Worm (Caenorhabditis elegans): ENCODE results near the gene F45E12.6.

F45E12.6 gene

DNA sequence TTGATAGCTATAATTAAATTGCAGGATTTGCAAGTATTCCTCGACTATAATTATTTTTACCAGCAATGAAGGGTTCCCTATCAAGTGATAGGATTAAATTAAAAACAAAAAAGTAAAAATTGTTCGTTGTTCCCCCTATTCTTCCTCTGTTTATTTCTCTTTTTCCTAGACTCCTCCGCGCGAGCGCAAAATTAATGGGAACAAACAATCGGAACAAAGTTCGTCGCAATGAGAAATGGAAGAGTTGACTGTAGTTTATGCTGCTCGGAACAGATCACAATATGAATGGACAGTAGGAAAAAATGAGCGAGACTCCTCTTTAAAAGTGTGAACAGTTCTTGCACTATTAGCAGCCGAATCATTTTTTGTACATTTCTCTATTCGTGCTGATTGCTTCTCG is 26.7 kb upstream of the F45E12.6 start:
- TF ChIP-seq nhr-11 (tag; optimal IDR thresholded peaks at IDR 0.05) (no peak), sma-3 (GFP tag; optimal IDR thresholded peaks at IDR 0.05) (no peak), lin-39 (tag; optimal IDR thresholded peaks at IDR 0.05) (no peak), mdl-1 (tag; optimal IDR thresholded peaks at IDR 0.05) (no peak), ztf-1 (GFP tag; conservative IDR thresholded peaks at IDR 0.05) (no peak), ZK546.5 (tag; optimal IDR thresholded peaks at IDR 0.05) (no peak), nhr-23 (tag; optimal IDR thresholded peaks at IDR 0.05) (no peak), lsy-2 (tag; optimal IDR thresholded peaks at IDR 0.05) (no peak), blmp-1 (tag; optimal IDR thresholded peaks at IDR 0.05; ENCODE audit: insufficient read depth) (no peak), R02D3.7 (tag; optimal IDR thresholded peaks at IDR 0.05) (no peak), sem-4 (tag; optimal IDR thresholded peaks at IDR 0.05) (no peak), zag-1 (tag; optimal IDR thresholded peaks at IDR 0.05) (no peak), ceh-16 (tag; optimal IDR thresholded peaks at IDR 0.05) (no peak), aly-2 (tag; optimal IDR thresholded peaks at IDR 0.05) (no peak)

- TF ChIP-seq lin-39 (tag; optimal IDR thresholded peaks at IDR 0.05) (no peak), mdl-1 (tag; optimal IDR thresholded peaks at IDR 0.05) (peak in 1 of 2 experiments; percentile 16), nhr-237 (tag; optimal IDR thresholded peaks at IDR 0.05) (no peak), ztf-1 (GFP tag; conservative IDR thresholded peaks at IDR 0.05) (no peak), sem-4 (tag; optimal IDR thresholded peaks at IDR 0.05) (peak; percentile 37), lsy-2 (tag; optimal IDR thresholded peaks at IDR 0.05) (peak in 1 of 2 experiments; percentile 56), ceh-82 (tag; optimal IDR thresholded peaks at IDR 0.05) (no peak), ceh-16 (tag; optimal IDR thresholded peaks at IDR 0.05) (no peak), nhr-23 (tag; optimal IDR thresholded peaks at IDR 0.05) (no peak), Y55F3AM.14 (GFP tag; optimal IDR thresholded peaks at IDR 0.05) (no peak), elt-3 (tag; optimal IDR thresholded peaks at IDR 0.05) (no peak), nhr-77 (tag; optimal IDR thresholded peaks at IDR 0.05) (no peak), nhr-25 (tag; optimal IDR thresholded peaks at IDR 0.05) (peak; percentile 34), mab-5 (tag; optimal IDR thresholded peaks at IDR 0.05) (no peak), fos-1 (tag; optimal IDR thresholded peaks at IDR 0.05) (no peak), egl-27 (tag; optimal IDR thresholded peaks at IDR 0.05) (peak; percentile 4), unc-55 (GFP tag; optimal IDR thresholded peaks at IDR 0.05) (no peak), unc-39 (tag; optimal IDR thresholded peaks at IDR 0.05) (no peak), zag-1 (tag; optimal IDR thresholded peaks at IDR 0.05) (no peak), sma-9 (GFP tag; optimal IDR thresholded peaks at IDR 0.05) (peak; percentile 88), sma-9 (tag; optimal IDR thresholded peaks at IDR 0.05) (no peak), ZK546.5 (tag; optimal IDR thresholded peaks at IDR 0.05) (no peak), crh-2 (tag; optimal IDR thresholded peaks at IDR 0.05) (peak; percentile 65), blmp-1 (tag; optimal IDR thresholded peaks at IDR 0.05; ENCODE audit: insufficient read depth) (peak; percentile 84), mbf-1 (tag; optimal IDR thresholded peaks at IDR 0.05) (no peak), sma-3 (GFP tag; optimal IDR thresholded peaks at IDR 0.05) (peak; percentile 16), nhr-10 (tag; optimal IDR thresholded peaks at IDR 0.05) (no peak), nhr-129 (tag; optimal IDR thresholded peaks at IDR 0.05) (peak; percentile 67), elt-1 (tag; optimal IDR thresholded peaks at IDR 0.05) (no peak), aly-2 (tag; optimal IDR thresholded peaks at IDR 0.05) (no peak), C34F6.9 (tag; optimal IDR thresholded peaks at IDR 0.05) (no peak), skn-1 (tag; optimal IDR thresholded peaks at IDR 0.05) (no peak), dmd-4 (tag; optimal IDR thresholded peaks at IDR 0.05) (no peak), ztf-4 (tag; optimal IDR thresholded peaks at IDR 0.05) (peak; percentile 49), nhr-6 (tag; optimal IDR thresholded peaks at IDR 0.05) (peak; percentile 70), lin-11 (tag; optimal IDR thresholded peaks at IDR 0.05) (no peak), ztf-11 (tag; optimal IDR thresholded peaks at IDR 0.05) (no peak), gmeb-1 (tag; optimal IDR thresholded peaks at IDR 0.05) (no peak), ama-1 (optimal IDR thresholded peaks at IDR 0.05) (no peak), lin-13 (GFP tag; optimal IDR thresholded peaks at IDR 0.05) (no peak), nhr-21 (tag; optimal IDR thresholded peaks at IDR 0.05) (no peak), F13H6.1 (tag; optimal IDR thresholded peaks at IDR 0.05) (no peak), nhr-12 (tag; optimal IDR thresholded peaks at IDR 0.05) (no peak), nhr-11 (tag; optimal IDR thresholded peaks at IDR 0.05) (no peak), peb-1 (tag; optimal IDR thresholded peaks at IDR 0.05) (no peak), R02D3.7 (tag; optimal IDR thresholded peaks at IDR 0.05) (no peak), unc-62 (GFP tag; optimal IDR thresholded peaks at IDR 0.05) (no peak), alr-1 (tag; optimal IDR thresholded peaks at IDR 0.05) (no peak), snpc-4 (tag; optimal IDR thresholded peaks at IDR 0.05) (no peak)
These were observed 25.0 kb upstream of the F45E12.6 start, which contains the start of gene nhr-21 for ce11 chrII:7338995-7339394. TSS of gene nhr-21 (plus strand) at chrII:7339229.

Data from whole organism, L2 larva.